Worm (Caenorhabditis elegans): ENCODE data around the gene E04F6.10.

The E04F6.10 gene

ce11 chrII:7236937-7237336, 20.0 kb upstream of the E04F6.10 start:
- TF ChIP-seq sem-2 (GFP tag; optimal IDR thresholded peaks at IDR 0.05) (no peak), zip-8 (tag; optimal IDR thresholded peaks at IDR 0.05) (no peak), blmp-1 (tag; optimal IDR thresholded peaks at IDR 0.05) (no peak)

ce11 chrII:7233274-7233673, 16.3 kb upstream of the E04F6.10 start:
- TF ChIP-seq blmp-1 (tag; optimal IDR thresholded peaks at IDR 0.05), result no peak
- TF ChIP-seq M03D4.4 (tag; optimal IDR thresholded peaks at IDR 0.05), result no peak
- no peak for TF ChIP-seq unc-62 (GFP tag; optimal IDR thresholded peaks at IDR 0.05)
- TF ChIP-seq tbx-8 (GFP tag; optimal IDR thresholded peaks at IDR 0.05), result no peak
- TF ChIP-seq mls-2 (tag; optimal IDR thresholded peaks at IDR 0.05), result no peak
- TF ChIP-seq cnd-1 (tag; optimal IDR thresholded peaks at IDR 0.05), result no peak
- no peak for TF ChIP-seq snpc-4 (tag; optimal IDR thresholded peaks at IDR 0.05)
- TF ChIP-seq elt-1 (tag; optimal IDR thresholded peaks at IDR 0.05; ENCODE audit: borderline replicate concordance, insufficient read depth), result no peak
- TF ChIP-seq ces-1 (GFP tag; optimal IDR thresholded peaks at IDR 0.05), result no peak
- no peak for TF ChIP-seq nhr-2 (tag; optimal IDR thresholded peaks at IDR 0.05)
- no peak for TF ChIP-seq zip-8 (tag; optimal IDR thresholded peaks at IDR 0.05)
- no peak for TF ChIP-seq ztf-11 (tag; optimal IDR thresholded peaks at IDR 0.05)

DNA sequence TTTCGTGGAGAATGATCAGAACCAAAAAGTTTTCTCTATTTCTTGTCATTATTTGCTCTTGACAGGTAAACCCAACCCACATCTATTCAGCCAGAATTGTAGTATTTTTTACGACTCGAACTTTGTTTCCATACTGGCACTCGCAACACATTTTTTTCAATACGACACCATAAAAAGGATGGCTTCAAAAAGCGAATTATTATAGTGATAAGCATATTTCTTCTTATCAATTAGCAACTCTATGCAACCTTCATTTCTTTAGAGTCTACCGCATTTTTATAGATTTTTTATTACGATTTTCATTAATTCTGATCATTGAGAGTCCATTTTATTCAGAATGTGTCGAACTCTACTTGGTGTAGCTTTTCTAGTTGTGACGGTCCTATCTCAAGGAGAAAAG, 15.6 kb upstream of the E04F6.10 start, which contains the start of gene ctsa-3.1:
Gene ctsa-3.1 (plus strand): TSS at position 337 of the 400 bp plus-strand sequence.
- no peak for TF ChIP-seq sem-2 (GFP tag; optimal IDR thresholded peaks at IDR 0.05)
- TF ChIP-seq unc-62 (GFP tag; optimal IDR thresholded peaks at IDR 0.05), result no peak
- TF ChIP-seq blmp-1 (tag; optimal IDR thresholded peaks at IDR 0.05), result no peak
- no peak for TF ChIP-seq ham-2 (GFP tag; optimal IDR thresholded peaks at IDR 0.05)
- no peak for TF ChIP-seq ztf-11 (tag; optimal IDR thresholded peaks at IDR 0.05)
- no peak for TF ChIP-seq unc-39 (tag; optimal IDR thresholded peaks at IDR 0.05)
- no peak for TF ChIP-seq nhr-28 (tag; optimal IDR thresholded peaks at IDR 0.05)
- TF ChIP-seq snpc-4 (tag; optimal IDR thresholded peaks at IDR 0.05), result no peak
- TF ChIP-seq ceh-39 (tag; optimal IDR thresholded peaks at IDR 0.05), result no peak
- TF ChIP-seq ceh-43 (GFP tag; optimal IDR thresholded peaks at IDR 0.05), result no peak
- TF ChIP-seq nhr-2 (tag; optimal IDR thresholded peaks at IDR 0.05), result no peak
- TF ChIP-seq cnd-1 (tag; optimal IDR thresholded peaks at IDR 0.05), result no peak
- TF ChIP-seq ces-1 (GFP tag; optimal IDR thresholded peaks at IDR 0.05), result no peak
- no peak for TF ChIP-seq flh-1 (GFP tag; optimal IDR thresholded peaks at IDR 0.05)
- no peak for TF ChIP-seq mls-2 (tag; optimal IDR thresholded peaks at IDR 0.05)
- no peak for TF ChIP-seq drap-1 (GFP tag; optimal IDR thresholded peaks at IDR 0.05)
- no peak for TF ChIP-seq lin-13 (tag; optimal IDR thresholded peaks at IDR 0.05)
- TF ChIP-seq sptf-1 (tag; optimal IDR thresholded peaks at IDR 0.05), result no peak
- no peak for TF ChIP-seq mab-5 (tag; optimal IDR thresholded peaks at IDR 0.05)

ce11 chrII:7231951-7232350, 15.0 kb upstream of the E04F6.10 start:
- TF ChIP-seq ztf-11 (tag; optimal IDR thresholded peaks at IDR 0.05) (no peak), nhr-28 (tag; optimal IDR thresholded peaks at IDR 0.05) (no peak), mab-5 (tag; optimal IDR thresholded peaks at IDR 0.05) (no peak), mls-2 (tag; optimal IDR thresholded peaks at IDR 0.05) (no peak), elt-1 (tag; optimal IDR thresholded peaks at IDR 0.05; ENCODE audit: borderline replicate concordance, insufficient read depth) (no peak), nhr-76 (tag; optimal IDR thresholded peaks at IDR 0.05) (no peak), lin-13 (tag; optimal IDR thresholded peaks at IDR 0.05) (no peak), pha-4 (tag; optimal IDR thresholded peaks at IDR 0.05) (no peak), sem-2 (GFP tag; optimal IDR thresholded peaks at IDR 0.05) (no peak), nhr-237 (tag; optimal IDR thresholded peaks at IDR 0.05) (no peak), hlh-1 (tag; optimal IDR thresholded peaks at IDR 0.05) (no peak), zip-8 (tag; optimal IDR thresholded peaks at IDR 0.05) (no peak), sptf-1 (tag; optimal IDR thresholded peaks at IDR 0.05) (no peak), ces-1 (GFP tag; optimal IDR thresholded peaks at IDR 0.05) (no peak), nhr-2 (tag; optimal IDR thresholded peaks at IDR 0.05) (no peak), tbx-8 (GFP tag; optimal IDR thresholded peaks at IDR 0.05) (no peak), nhr-12 (tag; optimal IDR thresholded peaks at IDR 0.05) (no peak), lin-32 (GFP tag; optimal IDR thresholded peaks at IDR 0.05) (no peak), bed-3 (GFP tag; optimal IDR thresholded peaks at IDR 0.05) (no peak)

DNA sequence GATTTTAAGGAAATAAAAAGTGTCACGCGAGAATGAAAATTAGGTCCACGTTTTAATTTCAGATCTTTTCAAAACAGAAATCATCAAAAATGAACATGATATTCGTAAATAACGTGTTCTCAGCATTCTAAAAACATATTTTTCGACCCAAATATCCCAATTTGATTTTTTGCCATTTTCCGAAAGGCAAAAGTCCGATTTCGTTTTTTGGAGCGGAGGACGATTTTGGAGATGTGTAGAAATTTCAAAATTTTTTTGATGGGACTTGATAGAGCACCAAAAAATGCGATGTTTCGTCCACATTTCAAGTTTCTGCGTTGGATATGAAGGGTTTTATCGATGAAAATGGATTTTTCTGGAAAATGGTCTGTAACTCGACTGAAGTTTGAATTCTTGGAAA, 13.7 kb upstream of the E04F6.10 start:
- TF ChIP-seq snpc-4 (tag; optimal IDR thresholded peaks at IDR 0.05) (no peak), lsy-2 (tag; optimal IDR thresholded peaks at IDR 0.05) (no peak), M03D4.4 (tag; optimal IDR thresholded peaks at IDR 0.05) (no peak), nhr-2 (tag; optimal IDR thresholded peaks at IDR 0.05) (no peak), ces-1 (GFP tag; optimal IDR thresholded peaks at IDR 0.05) (no peak), zip-8 (tag; optimal IDR thresholded peaks at IDR 0.05) (no peak), elt-1 (tag; optimal IDR thresholded peaks at IDR 0.05; ENCODE audit: borderline replicate concordance, insufficient read depth) (no peak), pha-4 (tag; optimal IDR thresholded peaks at IDR 0.05) (no peak)
